Worm (Caenorhabditis elegans) whole organism, young adult: ENCODE measurements around the gene srt-52.

ENCODE experiments used
- D2030.7 ChIP-seq: fragments of 200-800 bp; sonication (Bioruptor generic); IDR thresholded peaks from 2 replicates; pipeline ENCODE4 v1.3.6; 2022; ENCODE audit warnings: missing genetic modification reagents, missing genetic modification characterization, missing compliant biosample characterization
- F10E7.11 ChIP-seq: sonication (generic microtip); optimal IDR thresholded peaks from 2 replicates; lab custom pipeline; 2017; ENCODE audit warnings: mild to moderate bottlenecking, missing genetic modification characterization, moderate library complexity, missing compliant biosample characterization
- F23B12.7 ChIP-seq: sonication (generic microtip); optimal IDR thresholded peaks from 2 replicates; lab custom pipeline; 2017; ENCODE audit warnings: missing genetic modification characterization, mild to moderate bottlenecking, missing compliant biosample characterization, antibody characterized with exemption, moderate library complexity; ENCODE audit not compliant: insufficient read depth
- F33H1.4 ChIP-seq: fragments of 200-800 bp; sonication (Bioruptor generic); IDR thresholded peaks from 2 replicates; pipeline ENCODE4 v1.3.6; 2022; ENCODE audit warnings: missing genetic modification reagents, missing genetic modification characterization, missing compliant biosample characterization
- F49E8.2 ChIP-seq: sonication (generic microtip); optimal IDR thresholded peaks from 3 replicates; lab custom pipeline; 2017; ENCODE audit warnings: missing genetic modification characterization, mild to moderate bottlenecking, missing compliant biosample characterization, antibody characterized with exemption, moderate library complexity; ENCODE audit not compliant: insufficient read depth
- Y53G8AR.9 ChIP-seq: fragments of 200-800 bp; sonication (Bioruptor generic); conservative IDR thresholded peaks from 2 replicates; pipeline ENCODE4 v1.3.6; 2022; ENCODE audit warnings: missing genetic modification reagents, missing genetic modification characterization, missing compliant biosample characterization
- ama-1 ChIP-seq, 3 experiments: fragments of 150-350 bp in 1 of 3; sonication (generic microtip) in 2 of 3; optimal IDR thresholded peaks; 2 replicates each; lab custom pipeline; 2014 to 2018; ENCODE audit warnings: missing biosample characterization in 2 of 3, missing genetic modification characterization in 2 of 3, missing genetic modification reagents in 2 of 3
- aptf-3 ChIP-seq: fragments of 200-800 bp; sonication (Bioruptor generic); IDR thresholded peaks from 2 replicates; pipeline ENCODE4 v1.3.6; 2022; ENCODE audit warnings: missing genetic modification characterization, missing compliant biosample characterization
- attf-3 ChIP-seq: fragments of 200-800 bp; sonication (Bioruptor generic); conservative IDR thresholded peaks from 2 replicates; pipeline ENCODE4 v1.3.6; 2022; ENCODE audit warnings: missing genetic modification reagents, missing genetic modification characterization, missing compliant biosample characterization
- attf-6 ChIP-seq: fragments of 200-800 bp; sonication (Bioruptor generic); IDR thresholded peaks from 2 replicates; pipeline ENCODE4 v1.3.6; 2022; ENCODE audit warnings: missing genetic modification reagents, missing genetic modification characterization, missing compliant biosample characterization
- bed-1 ChIP-seq: fragments of 200-800 bp; sonication (Bioruptor generic); IDR thresholded peaks from 2 replicates; pipeline ENCODE4 v1.3.6; 2022; ENCODE audit warnings: missing genetic modification reagents, missing genetic modification characterization, missing compliant biosample characterization
- cebp-2 ChIP-seq: fragments of 200-800 bp; sonication (Bioruptor generic); IDR thresholded peaks from 2 replicates; pipeline ENCODE4 v1.3.6; 2022; ENCODE audit warnings: missing genetic modification characterization, missing compliant biosample characterization
- ceh-58 ChIP-seq: fragments of 200-800 bp; sonication (Bioruptor generic); IDR thresholded peaks from 2 replicates; pipeline ENCODE4 v1.3.6; 2022; ENCODE audit warnings: missing genetic modification characterization, missing compliant biosample characterization
- dpl-1 ChIP-seq: fragments of 150-350 bp; optimal IDR thresholded peaks from 2 replicates; lab custom pipeline; 2014; ENCODE audit warnings: missing biosample characterization, missing genetic modification reagents, missing genetic modification characterization
- egl-44 ChIP-seq: fragments of 200-800 bp; sonication (Bioruptor generic); IDR thresholded peaks from 2 replicates; pipeline ENCODE4 v1.3.6; 2022; ENCODE audit warnings: missing genetic modification reagents, missing genetic modification characterization, missing compliant biosample characterization
- ekl-4 ChIP-seq: fragments of 200-800 bp; sonication (Bioruptor generic); IDR thresholded peaks from 2 replicates; pipeline ENCODE4 v1.3.6; 2022; ENCODE audit warnings: missing genetic modification reagents, missing genetic modification characterization, missing compliant biosample characterization
- gei-17 ChIP-seq: fragments of 200-800 bp; sonication (Bioruptor generic); optimal IDR thresholded peaks from 2 replicates; lab custom pipeline; 2018; ENCODE audit warnings: mild to moderate bottlenecking, missing genetic modification characterization, missing compliant biosample characterization
- hlh-26 ChIP-seq: fragments of 200-800 bp; sonication (Bioruptor generic); conservative IDR thresholded peaks from 2 replicates; pipeline ENCODE4 v1.3.6; 2022; ENCODE audit warnings: missing genetic modification reagents, missing genetic modification characterization, missing compliant biosample characterization
- hmg-1.2 ChIP-seq: fragments of 200-800 bp; sonication (Bioruptor generic); IDR thresholded peaks from 2 replicates; pipeline ENCODE4 v1.3.6; 2022; ENCODE audit warnings: missing genetic modification reagents, missing genetic modification characterization, missing compliant biosample characterization
- hmg-20 ChIP-seq: fragments of 200-800 bp; sonication (Bioruptor generic); IDR thresholded peaks from 2 replicates; pipeline ENCODE4 v1.3.6; 2022; ENCODE audit warnings: missing genetic modification reagents, missing genetic modification characterization, missing compliant biosample characterization
- hrde-1 ChIP-seq: sonication (generic microtip); optimal IDR thresholded peaks from 2 replicates; lab custom pipeline; 2016; ENCODE audit warnings: missing genetic modification characterization, mild to moderate bottlenecking, missing compliant biosample characterization, moderate library complexity, missing genotype, missing genetic modification reagents, borderline replicate concordance
- lag-1 ChIP-seq: fragments of 200-800 bp; sonication (Bioruptor generic); IDR thresholded peaks from 2 replicates; pipeline ENCODE4 v1.3.6; 2022; ENCODE audit warnings: missing genetic modification reagents, missing genetic modification characterization, missing compliant biosample characterization
- let-607 ChIP-seq, 2 experiments: fragments of 200-800 bp in 1 of 2; sonication (Bioruptor generic) in 1 of 2; sonication (generic microtip) in 1 of 2; optimal IDR thresholded peaks; 2 replicates each; lab custom pipeline; 2016 to 2018; ENCODE audit warnings: mild to moderate bottlenecking in 2 of 2, missing compliant biosample characterization in 2 of 2, missing genetic modification characterization in 2 of 2, moderate library complexity in 2 of 2, missing genotype in 1 of 2
- lsy-27 ChIP-seq: sonication (generic microtip); optimal IDR thresholded peaks from 2 replicates; lab custom pipeline; 2017; ENCODE audit warnings: missing genetic modification characterization, mild to moderate bottlenecking, missing compliant biosample characterization, antibody characterized with exemption, missing genotype, borderline replicate concordance; ENCODE audit not compliant: insufficient read depth
- madf-8 ChIP-seq: fragments of 200-800 bp; sonication (Bioruptor generic); conservative IDR thresholded peaks from 2 replicates; pipeline ENCODE4 v1.3.6; 2022; ENCODE audit warnings: missing genetic modification reagents, missing genetic modification characterization, missing compliant biosample characterization
- nfya-2 ChIP-seq: fragments of 200-800 bp; sonication (Bioruptor generic); IDR thresholded peaks from 2 replicates; pipeline ENCODE4 v1.3.6; 2022; ENCODE audit warnings: missing genetic modification reagents, missing genetic modification characterization, missing compliant biosample characterization
- nfyb-1 ChIP-seq: fragments of 200-800 bp; sonication (Bioruptor generic); IDR thresholded peaks from 2 replicates; pipeline ENCODE4 v1.3.6; 2022; ENCODE audit warnings: missing genetic modification reagents, missing genetic modification characterization, missing compliant biosample characterization
- nhr-179 ChIP-seq: sonication (generic microtip); optimal IDR thresholded peaks from 2 replicates; lab custom pipeline; 2016; ENCODE audit warnings: mild to moderate bottlenecking, missing genetic modification characterization, missing compliant biosample characterization
- nhr-27 ChIP-seq: fragments of 200-800 bp; sonication (Bioruptor generic); optimal IDR thresholded peaks from 2 replicates; lab custom pipeline; 2018; ENCODE audit warnings: mild to moderate bottlenecking, missing genetic modification characterization, moderate library complexity, missing compliant biosample characterization
- nhr-80 ChIP-seq: sonication (generic microtip); optimal IDR thresholded peaks from 2 replicates; lab custom pipeline; 2016; ENCODE audit warnings: missing genetic modification characterization, missing compliant biosample characterization
- nhr-90 ChIP-seq: sonication (generic microtip); optimal IDR thresholded peaks from 2 replicates; lab custom pipeline; 2016; ENCODE audit warnings: missing genotype, mild to moderate bottlenecking, missing genetic modification characterization, missing compliant biosample characterization
- pbrm-1 ChIP-seq: fragments of 200-800 bp; sonication (Bioruptor generic); IDR thresholded peaks from 2 replicates; pipeline ENCODE4 v1.3.6; 2022; ENCODE audit warnings: missing genetic modification reagents, missing genetic modification characterization, missing compliant biosample characterization
- repo-1 ChIP-seq: sonication (generic microtip); optimal IDR thresholded peaks from 2 replicates; lab custom pipeline; 2017; ENCODE audit warnings: mild to moderate bottlenecking, missing genetic modification characterization, missing compliant biosample characterization
- sdz-38 ChIP-seq: sonication (generic microtip); optimal IDR thresholded peaks from 2 replicates; lab custom pipeline; 2016; ENCODE audit warnings: missing genotype, missing genetic modification characterization, missing compliant biosample characterization
- sea-2 ChIP-seq: fragments of 200-800 bp; sonication (Bioruptor generic); IDR thresholded peaks from 2 replicates; pipeline ENCODE4 v1.3.6; 2022; ENCODE audit warnings: missing genetic modification characterization, missing compliant biosample characterization
- snpc-3.4 ChIP-seq: sonication (generic microtip); optimal IDR thresholded peaks from 2 replicates; lab custom pipeline; 2017; ENCODE audit warnings: missing genetic modification characterization, mild to moderate bottlenecking, missing compliant biosample characterization, antibody characterized with exemption, moderate library complexity, missing genotype, missing genetic modification reagents
- snpc-4 ChIP-seq, 5 experiments: fragments of 150-350 bp in 1 of 5; sonication (generic microtip) in 4 of 5; optimal IDR thresholded peaks; 2 replicates each; lab custom pipeline; 2014 to 2018; ENCODE audit warnings: missing genetic modification characterization in 5 of 5, missing biosample characterization in 3 of 5, antibody characterized with exemption in 2 of 5, mild to moderate bottlenecking in 2 of 5, missing compliant biosample characterization in 2 of 5, missing genotype in 2 of 5, moderate library complexity in 2 of 5, missing genetic modification reagents in 1 of 5
- tlf-1 ChIP-seq: fragments of 200-800 bp; sonication (Bioruptor generic); optimal IDR thresholded peaks from 2 replicates; lab custom pipeline; 2018; ENCODE audit warnings: mild to moderate bottlenecking, missing genetic modification characterization, missing compliant biosample characterization
- unc-130 ChIP-seq: sonication (generic microtip); optimal IDR thresholded peaks from 2 replicates; lab custom pipeline; 2016; ENCODE audit warnings: missing genetic modification reagents, missing genetic modification characterization, missing compliant biosample characterization
- zfh-2 ChIP-seq: fragments of 200-800 bp; sonication (Bioruptor generic); conservative IDR thresholded peaks from 2 replicates; pipeline ENCODE4 v1.3.6; 2022; ENCODE audit warnings: missing genetic modification reagents, missing genetic modification characterization, missing compliant biosample characterization

srt-52 gene

DNA sequence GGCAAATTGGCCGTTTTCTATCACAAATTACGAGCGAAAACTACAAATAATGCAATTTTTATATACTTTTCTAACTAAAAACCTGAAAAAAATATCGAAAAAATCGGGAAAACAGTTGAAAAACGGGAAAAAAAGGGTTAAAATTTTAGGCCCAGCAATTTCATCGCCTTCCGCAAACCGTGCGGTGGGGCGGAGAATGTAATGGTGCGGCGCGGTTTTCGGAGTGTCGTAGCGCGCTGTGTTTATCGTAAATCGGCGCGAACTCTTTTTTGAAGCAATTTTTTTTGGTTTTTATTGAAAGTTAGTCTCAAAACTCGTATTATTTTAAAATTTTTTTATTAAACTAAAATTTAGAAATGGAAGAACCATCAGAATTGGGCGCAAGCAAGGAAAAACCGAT, 48.6 kb upstream of the srt-52 start, which contains the start of gene picd-1 (continued):
- TF ChIP-seq dpl-1 (GFP tag; lab: Kevin White, UChicago) (peak; percentile 45), F49E8.2 (tag; lab: Kevin White, UChicago) (peak; percentile 9), unc-130 (GFP tag; lab: Kevin White, UChicago) (no peak), hmg-1.2 (GFP tag; lab: Robert Waterston, UW) (peak; percentile 21; the same call in 1 of the 2 replicates)

DNA sequence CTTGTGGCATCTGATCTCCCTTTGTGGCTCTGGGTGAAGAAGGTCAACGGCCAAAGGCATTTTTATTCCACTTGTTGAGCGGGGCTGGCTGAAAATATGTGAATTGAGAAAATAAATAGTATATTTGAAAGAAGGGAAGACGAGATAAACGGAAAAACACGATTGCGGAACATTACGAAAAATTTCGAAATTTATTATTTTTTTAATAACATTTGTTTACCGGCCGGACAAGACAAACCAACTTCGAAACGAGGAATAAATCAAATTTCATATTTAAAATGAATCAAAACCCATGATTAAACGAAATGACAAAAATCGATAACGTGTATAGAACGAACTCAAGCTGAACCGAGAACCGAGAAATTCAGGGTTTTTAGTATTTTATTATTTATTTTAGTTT, 48.1 kb upstream of the srt-52 start, which contains the start of gene rps-27:
Gene rps-27, minus strand, starts transcription at position 101 of the 400 bp plus-strand sequence.
- TF ChIP-seq nfya-2 (GFP tag; lab: Robert Waterston, UW) (no peak), bed-1 (GFP tag; lab: Robert Waterston, UW) (no peak), pbrm-1 (GFP tag; lab: Robert Waterston, UW) (no peak), tlf-1 (no peak)

ce11 chrV:103043-103702, 47.3 kb upstream of the srt-52 start:
- TF ChIP-seq gei-17 (GFP tag; lab: Kevin White, UChicago) (no peak), unc-130 (GFP tag; lab: Kevin White, UChicago) (peak; percentile 28), hrde-1 (tag; lab: Kevin White, UChicago) (peak; percentile 36), ekl-4 (GFP tag; lab: Robert Waterston, UW) (peak; percentile 90), snpc-3.4 (tag; lab: Kevin White, UChicago) (peak; percentile 19), F23B12.7 (tag; lab: Kevin White, UChicago) (no peak), nfyb-1 (GFP tag; lab: Robert Waterston, UW) (0 out of 2 replicates have a peak, but pooled peaks have one; percentile 33), F49E8.2 (tag; lab: Kevin White, UChicago) (peak; percentile 91), ceh-58 (0 out of 2 replicates have a peak, but pooled peaks have one; percentile 71), F33H1.4 (GFP tag; lab: Robert Waterston, UW) (no peak), aptf-3 (GFP tag; lab: Robert Waterston, UW) (0 out of 2 replicates have a peak, but pooled peaks have one; percentile 60), snpc-4 (GFP tag; optimal IDR thresholded peaks at IDR 0.05; lab: Kevin White, UChicago) (peak; percentile 1), snpc-4 (tag; optimal IDR thresholded peaks at IDR 0.05; lab: Kevin White, UChicago) (no peak), cebp-2 (GFP tag; lab: Robert Waterston, UW) (0 out of 2 replicates have a peak, but pooled peaks have one; percentile 60), lsy-27 (tag; lab: Kevin White, UChicago) (no peak), nhr-179 (no peak), nhr-27 (tag; lab: Kevin White, UChicago) (peak; percentile 32), egl-44 (GFP tag; lab: Robert Waterston, UW) (peak; percentile 51; the same call in 1 of the 2 replicates), let-607 (tag; optimal IDR thresholded peaks at IDR 0.05; lab: Kevin White, UChicago) (peak in 1 of 2 experiments; percentile 1), F10E7.11 (tag; lab: Kevin White, UChicago) (peak; percentile 0), hlh-26 (no peak), D2030.7 (GFP tag; lab: Robert Waterston, UW) (peak; percentile 27; the same call in 1 of the 2 replicates), ama-1 (optimal IDR thresholded peaks at IDR 0.05; lab: Kevin White, UChicago) (no peak), ama-1 (GFP tag; optimal IDR thresholded peaks at IDR 0.05; lab: Kevin White, UChicago) (peak in 1 of 2 experiments; percentile 89), Y53G8AR.9 (GFP tag; lab: Robert Waterston, UW) (peak; percentile 81), madf-8 (GFP tag; lab: Robert Waterston, UW) (no peak), attf-6 (GFP tag; lab: Robert Waterston, UW) (peak; percentile 78; the same call in 1 of the 2 replicates), repo-1 (tag; lab: Kevin White, UChicago) (peak; percentile 1), attf-3 (GFP tag; lab: Robert Waterston, UW) (0 out of 2 replicates have a peak, but pooled peaks have one; percentile 22), zfh-2 (GFP tag; lab: Robert Waterston, UW) (peak; percentile 52), lag-1 (GFP tag; lab: Robert Waterston, UW) (no peak), hmg-20 (0 out of 2 replicates have a peak, but pooled peaks have one; percentile 6), sea-2 (GFP tag; lab: Robert Waterston, UW) (no peak), nhr-90 (tag; lab: Kevin White, UChicago) (no peak), nhr-80 (tag; lab: Kevin White, UChicago) (no peak), sdz-38 (no peak)
